Worm (Caenorhabditis elegans): ENCODE results near the gene acp-3.

Gene acp-3

ce11 chrII:8483124-8483792, 46.3 kb upstream of the acp-3 start:
- TF ChIP-seq pha-4 (tag; optimal IDR thresholded peaks at IDR 0.05) (peak; percentile 65), skn-1 (tag; optimal IDR thresholded peaks at IDR 0.05) (peak; percentile 13), fkh-2 (tag; optimal IDR thresholded peaks at IDR 0.05) (no peak), nhr-67 (tag; optimal IDR thresholded peaks at IDR 0.05) (no peak), lin-39 (tag; optimal IDR thresholded peaks at IDR 0.05) (peak; percentile 39), lin-15B (tag; optimal IDR thresholded peaks at IDR 0.05) (peak; percentile 40), elt-2 (tag; optimal IDR thresholded peaks at IDR 0.05) (peak; percentile 7), nhr-25 (tag; optimal IDR thresholded peaks at IDR 0.05) (peak; percentile 34), nfya-1 (tag; optimal IDR thresholded peaks at IDR 0.05; ENCODE audit: insufficient read depth) (peak; percentile 46)

DNA sequence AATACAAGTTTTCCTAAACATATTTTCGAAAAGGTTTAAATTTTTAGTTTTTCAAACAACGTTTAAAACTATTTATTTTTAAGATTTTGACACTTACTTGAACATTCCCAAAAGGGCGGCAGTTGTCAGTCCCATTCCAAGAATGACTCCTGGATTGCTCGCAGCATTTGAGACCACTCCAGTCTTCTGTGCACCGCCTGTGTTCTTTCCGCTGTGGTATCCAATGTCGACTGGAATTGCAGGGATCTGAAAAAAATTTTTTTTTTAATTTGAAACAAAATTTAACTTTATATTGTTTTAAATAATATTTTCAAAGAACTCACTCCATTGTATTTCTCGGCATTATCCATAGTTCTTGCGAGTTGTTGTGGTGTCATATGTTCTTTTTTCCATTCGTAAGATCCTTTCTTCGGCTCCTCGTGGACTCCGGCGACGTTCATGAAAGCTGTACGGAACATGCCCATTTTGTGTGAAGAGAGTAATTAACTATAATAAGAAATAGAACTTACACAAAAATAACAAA, 44.9 kb upstream of the acp-3 start, which contains the start of gene M05D6.5:
Gene M05D6.5, minus strand, starts transcription at position 473 of the 523 bp plus-strand sequence.
- TF ChIP-seq lin-39 (tag; optimal IDR thresholded peaks at IDR 0.05) (no peak), ama-1 (optimal IDR thresholded peaks at IDR 0.05) (peak; percentile 89)

DNA sequence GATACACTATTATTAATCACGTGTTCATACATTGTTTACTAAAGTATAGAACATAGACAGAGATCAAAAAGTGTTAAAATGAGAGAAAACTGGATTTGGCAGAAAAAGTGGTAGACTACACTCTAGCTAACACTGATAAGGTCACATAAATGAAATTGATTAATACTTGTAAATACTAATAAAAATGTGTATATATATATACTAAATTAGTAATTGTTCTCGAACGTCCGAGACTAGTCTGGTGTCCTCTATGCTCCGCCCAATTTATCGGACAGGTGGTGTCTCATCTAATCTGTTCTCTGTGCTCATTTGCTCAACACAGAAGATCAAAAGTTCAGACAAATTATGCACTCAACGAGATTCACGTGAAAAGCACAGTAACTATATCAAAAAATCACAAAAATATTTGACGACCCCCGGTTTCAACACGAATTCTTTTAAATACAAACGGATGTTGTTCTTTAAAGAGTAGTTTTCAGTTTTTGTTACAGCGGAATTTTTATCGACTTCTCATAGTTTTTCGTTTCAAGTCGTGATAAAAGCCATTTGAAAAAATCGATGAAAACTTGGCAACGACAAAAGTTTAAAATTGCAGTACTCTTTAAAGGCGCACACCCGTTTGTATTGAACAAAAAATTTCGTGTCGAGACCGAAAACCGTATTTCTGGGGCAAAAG, 44.2 kb upstream of the acp-3 start:
- TF ChIP-seq nhr-43 (tag; optimal IDR thresholded peaks at IDR 0.05; ENCODE audit: poor library complexity, severe bottlenecking), result peak; percentile 26
- TF ChIP-seq nhr-23 (tag; optimal IDR thresholded peaks at IDR 0.05), result no peak
- TF ChIP-seq pha-4 (tag; optimal IDR thresholded peaks at IDR 0.05), result peak; percentile 50
- TF ChIP-seq nhr-237 (tag; optimal IDR thresholded peaks at IDR 0.05), result no peak
- no peak for TF ChIP-seq egl-27 (tag; optimal IDR thresholded peaks at IDR 0.05)
- TF ChIP-seq ceh-9 (tag; optimal IDR thresholded peaks at IDR 0.05), result no peak
- peak; percentile 24 for TF ChIP-seq egl-5 (tag; optimal IDR thresholded peaks at IDR 0.05)
- peak; percentile 45 for TF ChIP-seq mml-1 (tag; optimal IDR thresholded peaks at IDR 0.05)
- TF ChIP-seq ama-1 (optimal IDR thresholded peaks at IDR 0.05), result peak; percentile 88
- TF ChIP-seq elt-2 (tag; optimal IDR thresholded peaks at IDR 0.05), result peak; percentile 55
- peak; percentile 37 for TF ChIP-seq nfya-1 (tag; optimal IDR thresholded peaks at IDR 0.05; ENCODE audit: insufficient read depth)
- TF ChIP-seq pqm-1 (tag; optimal IDR thresholded peaks at IDR 0.05), result peak; percentile 3
- TF ChIP-seq ztf-4 (tag; optimal IDR thresholded peaks at IDR 0.05), result no peak

- TF ChIP-seq ztf-11 (tag; optimal IDR thresholded peaks at IDR 0.05), result no peak
- no peak for TF ChIP-seq nhr-67 (tag; optimal IDR thresholded peaks at IDR 0.05)
- TF ChIP-seq ZK546.5 (tag; optimal IDR thresholded peaks at IDR 0.05), result no peak
- no peak for TF ChIP-seq ceh-9 (tag; optimal IDR thresholded peaks at IDR 0.05)
- TF ChIP-seq unc-39 (tag; optimal IDR thresholded peaks at IDR 0.05), result no peak
- TF ChIP-seq fos-1 (tag; optimal IDR thresholded peaks at IDR 0.05), result no peak
- no peak for TF ChIP-seq ceh-82 (tag; optimal IDR thresholded peaks at IDR 0.05)
- TF ChIP-seq mdl-1 (tag; optimal IDR thresholded peaks at IDR 0.05), result no peak
- no peak for TF ChIP-seq ztf-4 (tag; optimal IDR thresholded peaks at IDR 0.05)
- TF ChIP-seq lsy-12 (tag; optimal IDR thresholded peaks at IDR 0.05), result no peak
- TF ChIP-seq egl-27 (tag; optimal IDR thresholded peaks at IDR 0.05), result no peak
- no peak for TF ChIP-seq skn-1 (tag; optimal IDR thresholded peaks at IDR 0.05)
- TF ChIP-seq ama-1 (optimal IDR thresholded peaks at IDR 0.05), result no peak
- no peak for TF ChIP-seq snpc-4 (tag; optimal IDR thresholded peaks at IDR 0.05)
- TF ChIP-seq nhr-23 (tag; optimal IDR thresholded peaks at IDR 0.05), result no peak
- TF ChIP-seq elt-3 (tag; optimal IDR thresholded peaks at IDR 0.05), result no peak
Observed at ce11 chrII:8480166-8480565, 43.2 kb upstream of the acp-3 start, which contains the start of gene lact-4. Gene lact-4 (minus strand): TSS chrII:8480478.

- no peak for TF ChIP-seq sea-2 (GFP tag; optimal IDR thresholded peaks at IDR 0.05)
- no peak for TF ChIP-seq nfya-1 (tag; optimal IDR thresholded peaks at IDR 0.05; ENCODE audit: insufficient read depth)
- no peak for TF ChIP-seq hmg-11 (tag; optimal IDR thresholded peaks at IDR 0.05)
- peak; percentile 32 for TF ChIP-seq nhr-43 (tag; optimal IDR thresholded peaks at IDR 0.05; ENCODE audit: poor library complexity, severe bottlenecking)
- TF ChIP-seq ceh-82 (tag; optimal IDR thresholded peaks at IDR 0.05), result no peak
- TF ChIP-seq pqm-1 (tag; optimal IDR thresholded peaks at IDR 0.05), result no peak
- TF ChIP-seq ama-1 (optimal IDR thresholded peaks at IDR 0.05), result peak; percentile 83
- no peak for TF ChIP-seq snpc-4 (tag; optimal IDR thresholded peaks at IDR 0.05)
- TF ChIP-seq nhr-25 (tag; optimal IDR thresholded peaks at IDR 0.05), result no peak
- TF ChIP-seq tbx-2 (tag; optimal IDR thresholded peaks at IDR 0.05), result no peak
- TF ChIP-seq unc-39 (tag; optimal IDR thresholded peaks at IDR 0.05), result no peak
- TF ChIP-seq pha-4 (tag; optimal IDR thresholded peaks at IDR 0.05), result peak; percentile 20
- no peak for TF ChIP-seq lsy-12 (tag; optimal IDR thresholded peaks at IDR 0.05)
- TF ChIP-seq nhr-28 (tag; optimal IDR thresholded peaks at IDR 0.05), result no peak
- no peak for TF ChIP-seq fos-1 (tag; optimal IDR thresholded peaks at IDR 0.05)
- TF ChIP-seq nhr-12 (tag; optimal IDR thresholded peaks at IDR 0.05), result no peak
- no peak for TF ChIP-seq nhr-11 (tag; optimal IDR thresholded peaks at IDR 0.05)
- no peak for TF ChIP-seq R02D3.7 (tag; optimal IDR thresholded peaks at IDR 0.05)
- TF ChIP-seq eor-1 (tag; optimal IDR thresholded peaks at IDR 0.05), result no peak
- TF ChIP-seq lin-39 (tag; optimal IDR thresholded peaks at IDR 0.05), result no peak
- no peak for TF ChIP-seq zag-1 (tag; optimal IDR thresholded peaks at IDR 0.05)
- peak; percentile 11 for TF ChIP-seq elt-2 (tag; optimal IDR thresholded peaks at IDR 0.05)
Observed at ce11 chrII:8479337-8479736, 42.4 kb upstream of the acp-3 start.
